Fruit fly (Drosophila melanogaster) whole organism, embryonic: ENCODE measurements around the gene Rdh.
A peak's percentile ranks its signal among the peaks of the same experiment; 100 is the strongest.

Source experiments
- Awh ChIP-seq: fragments of 200-800 bp; sonication (Bioruptor generic); IDR thresholded peaks from 2 replicates; pipeline ENCODE4, ENCODE4 v1.3.6; 2022; ENCODE audit warnings: missing biosample characterization, missing genetic modification characterization
- B-H2 ChIP-seq: fragments of 200-800 bp; sonication (Bioruptor generic); optimal IDR thresholded peaks from 2 replicates; lab custom pipeline; 2018; ENCODE audit warnings: missing biosample characterization, mild to moderate bottlenecking, missing genetic modification characterization
- CG12299 ChIP-seq: fragments of 200-800 bp; sonication (Bioruptor generic); optimal IDR thresholded peaks from 2 replicates; lab custom pipeline; 2018; ENCODE audit warnings: missing biosample characterization, mild to moderate bottlenecking, missing genetic modification characterization
- CG12769 ChIP-seq: fragments of 200-800 bp; sonication (Bioruptor generic); optimal IDR thresholded peaks from 2 replicates; lab custom pipeline; 2019; ENCODE audit warnings: missing biosample characterization, mild to moderate bottlenecking, missing genetic modification characterization, moderate library complexity
- CG13775 ChIP-seq: fragments of 200-800 bp; sonication (Bioruptor generic); optimal IDR thresholded peaks from 3 replicates; lab custom pipeline; 2017; ENCODE audit warnings: missing biosample characterization, mild to moderate bottlenecking, missing genetic modification characterization
- CG15479 ChIP-seq: fragments of 200-800 bp; sonication (Bioruptor generic); optimal IDR thresholded peaks from 3 replicates; lab custom pipeline; 2019; ENCODE audit warnings: missing biosample characterization, mild to moderate bottlenecking, missing genetic modification characterization, moderate library complexity
- CG17612 ChIP-seq: fragments of 200-800 bp; sonication (Bioruptor generic); IDR thresholded peaks from 2 replicates; pipeline ENCODE4 v1.3.6; 2022; ENCODE audit warnings: missing biosample characterization, missing genetic modification characterization
- CG18262 ChIP-seq: fragments of 200-800 bp; optimal IDR thresholded peaks from 3 replicates; lab custom pipeline; 2019; ENCODE audit warnings: missing biosample characterization, mild to moderate bottlenecking, missing genetic modification characterization, moderate library complexity
- CG3065 ChIP-seq: fragments of 200-800 bp; sonication (Bioruptor generic); optimal IDR thresholded peaks from 2 replicates; lab custom pipeline; 2016; ENCODE audit warnings: missing biosample characterization, missing genetic modification characterization
- CG31441 ChIP-seq: fragments of 200-800 bp; sonication (Bioruptor generic); IDR thresholded peaks from 2 replicates; pipeline ENCODE4 v1.3.6; 2022; ENCODE audit warnings: missing biosample characterization, missing genetic modification characterization
- CG3838 ChIP-seq: fragments of 200-800 bp; sonication (Bioruptor generic); optimal IDR thresholded peaks from 3 replicates; lab custom pipeline; 2016; ENCODE audit warnings: missing biosample characterization, missing genetic modification characterization
- CG43689 ChIP-seq: fragments of 200-800 bp; sonication (Bioruptor generic); IDR thresholded peaks from 2 replicates; pipeline ENCODE4 v1.3.6; 2022; ENCODE audit warnings: missing biosample characterization, missing genetic modification characterization
- CG4404 ChIP-seq: fragments of 200-800 bp; sonication (Bioruptor generic); IDR thresholded peaks from 2 replicates; pipeline ENCODE4 v1.3.6; 2022; ENCODE audit warnings: missing biosample characterization, missing genetic modification characterization
- CG6689 ChIP-seq: fragments of 200-800 bp; sonication (Bioruptor generic); IDR thresholded peaks from 2 replicates; pipeline ENCODE4 v1.3.6; 2022; ENCODE audit warnings: missing biosample characterization, missing genetic modification characterization
- D ChIP-seq, 2 experiments: fragments of 200-800 bp in 1 of 2; fragments of >200 bp in 1 of 2; sonication (Bioruptor generic) in 1 of 2; optimal IDR thresholded peaks; 2 replicates in 1 of 2; 3 replicates in 1 of 2; lab custom pipeline; 2017; ENCODE audit warnings: mild to moderate bottlenecking in 1 of 2, missing biosample characterization in 1 of 2, missing genetic modification characterization in 1 of 2, missing genetic modification reagents in 1 of 2
- Fer2 ChIP-seq: fragments of 200-800 bp; sonication (Bioruptor generic); optimal IDR thresholded peaks from 2 replicates; lab custom pipeline; 2018; ENCODE audit warnings: missing biosample characterization, mild to moderate bottlenecking, missing genetic modification characterization, moderate library complexity
- HmgZ ChIP-seq: fragments of 200-800 bp; sonication (Bioruptor generic); optimal IDR thresholded peaks from 2 replicates; lab custom pipeline; 2018; ENCODE audit warnings: missing biosample characterization, mild to moderate bottlenecking, missing genetic modification characterization
- Hr78 ChIP-seq, 2 experiments: fragments of 200-800 bp in 1 of 2; fragments of >200 bp in 1 of 2; sonication (Bioruptor generic) in 1 of 2; optimal IDR thresholded peaks; 2 replicates each; lab custom pipeline; 2017 to 2019; ENCODE audit warnings: missing biosample characterization in 2 of 2, missing genetic modification characterization in 2 of 2, mild to moderate bottlenecking in 1 of 2, moderate library complexity in 1 of 2
- Nf-YC ChIP-seq: fragments of 200-800 bp; optimal IDR thresholded peaks from 3 replicates; lab custom pipeline; 2019; ENCODE audit warnings: missing biosample characterization, mild to moderate bottlenecking, missing genetic modification characterization, moderate library complexity
- Sox100B ChIP-seq: fragments of 200-800 bp; sonication (Bioruptor generic); optimal IDR thresholded peaks from 3 replicates; lab custom pipeline; 2018; ENCODE audit warnings: missing biosample characterization, mild to moderate bottlenecking, missing genetic modification characterization
- Vsx1 ChIP-seq: fragments of 200-800 bp; sonication (Bioruptor generic); optimal IDR thresholded peaks from 2 replicates; lab custom pipeline; 2017; ENCODE audit warnings: missing biosample characterization, mild to moderate bottlenecking, missing genetic modification characterization, missing genetic modification reagents
- abd-A ChIP-seq: fragments of 200-800 bp; sonication (Bioruptor generic); optimal IDR thresholded peaks from 3 replicates; lab custom pipeline; 2019; ENCODE audit warnings: missing biosample characterization, mild to moderate bottlenecking, missing genetic modification characterization, moderate library complexity
- bbx ChIP-seq: fragments of 200-800 bp; sonication (Bioruptor generic); IDR thresholded peaks from 2 replicates; pipeline ENCODE4 v1.3.6; 2022; ENCODE audit warnings: missing biosample characterization, missing genetic modification characterization; ENCODE audit not compliant: partially characterized antibody
- cg ChIP-seq: fragments of 200-800 bp; sonication (Bioruptor generic); optimal IDR thresholded peaks from 3 replicates; lab custom pipeline; 2019; ENCODE audit warnings: missing biosample characterization, mild to moderate bottlenecking, missing genetic modification characterization, moderate library complexity
- ci ChIP-seq: fragments of 200-800 bp; sonication (Bioruptor generic); IDR thresholded peaks from 3 replicates; pipeline ENCODE4 v1.3.6; 2022; ENCODE audit warnings: missing biosample characterization, missing genetic modification characterization
- crol ChIP-seq: fragments of 200-800 bp; sonication (Bioruptor generic); IDR thresholded peaks from 2 replicates; pipeline ENCODE4 v1.3.6; 2022; ENCODE audit warnings: missing biosample characterization, missing genetic modification characterization
- dysf ChIP-seq: fragments of 200-800 bp; sonication (Bioruptor generic); IDR thresholded peaks from 3 replicates; pipeline ENCODE4 v1.3.6; 2022; ENCODE audit warnings: missing biosample characterization, missing genetic modification characterization
- fu2 ChIP-seq: fragments of 200-800 bp; sonication (Bioruptor generic); optimal IDR thresholded peaks from 2 replicates; lab custom pipeline; 2016; ENCODE audit warnings: missing biosample characterization, missing genetic modification characterization
- gce ChIP-seq: fragments of 200-800 bp; sonication (Bioruptor generic); IDR thresholded peaks from 3 replicates; pipeline ENCODE4 v1.3.6; 2022; ENCODE audit warnings: missing biosample characterization, missing genetic modification characterization
- gem ChIP-seq: fragments of 200-800 bp; sonication (Bioruptor generic); optimal IDR thresholded peaks from 2 replicates; lab custom pipeline; 2019; ENCODE audit warnings: missing biosample characterization, mild to moderate bottlenecking, missing genetic modification characterization, moderate library complexity
- grn ChIP-seq: fragments of 200-800 bp; sonication (Bioruptor generic); optimal IDR thresholded peaks from 3 replicates; lab custom pipeline; 2017; ENCODE audit warnings: missing biosample characterization, missing genetic modification characterization
- hkb ChIP-seq, 2 experiments: fragments of 200-800 bp in 1 of 2; fragments of >200 bp in 1 of 2; sonication (Bioruptor generic) in 1 of 2; IDR thresholded peaks in 1 of 2; optimal IDR thresholded peaks in 1 of 2; 2 replicates each; pipeline versions ENCODE4 v1.3.6 to Lab custom; 2017 to 2022; ENCODE audit warnings: missing biosample characterization in 1 of 2, missing genetic modification characterization in 1 of 2
- kni ChIP-seq: fragments of 200-800 bp; sonication (Bioruptor generic); optimal IDR thresholded peaks from 3 replicates; lab custom pipeline; 2017; ENCODE audit warnings: mild to moderate bottlenecking, missing biosample characterization, missing genetic modification reagents, missing genetic modification characterization
- oc ChIP-seq: fragments of 200-800 bp; sonication (Bioruptor generic); optimal IDR thresholded peaks from 2 replicates; lab custom pipeline; 2018; ENCODE audit warnings: missing biosample characterization, mild to moderate bottlenecking, missing genetic modification characterization, moderate library complexity
- otp ChIP-seq: fragments of 200-800 bp; sonication (Bioruptor generic); IDR thresholded peaks from 3 replicates; pipeline ENCODE4, ENCODE4 v1.3.6; 2022; ENCODE audit warnings: missing biosample characterization, missing genetic modification characterization
- peb ChIP-seq: fragments of 200-800 bp; sonication (Bioruptor generic); IDR thresholded peaks from 2 replicates; pipeline ENCODE4 v1.3.6; 2022; ENCODE audit warnings: missing biosample characterization, missing genetic modification characterization
- pros ChIP-seq: fragments of 200-800 bp; sonication (Bioruptor generic); optimal IDR thresholded peaks from 3 replicates; lab custom pipeline; 2019; ENCODE audit warnings: missing biosample characterization, mild to moderate bottlenecking, missing genetic modification characterization, moderate library complexity
- sd ChIP-seq: fragments of 200-800 bp; sonication (Bioruptor generic); optimal IDR thresholded peaks from 3 replicates; lab custom pipeline; 2018; ENCODE audit warnings: missing biosample characterization, mild to moderate bottlenecking, missing genetic modification characterization, moderate library complexity
- sens ChIP-seq: fragments of 200-800 bp; sonication (Bioruptor generic); peaks from one replicate; lab custom pipeline; 2016; ENCODE audit warnings: missing biosample characterization, missing genetic modification characterization
- sens-2 ChIP-seq: fragments of 200-800 bp; sonication (Bioruptor generic); IDR thresholded peaks from 2 replicates; pipeline ENCODE4 v1.3.6; 2022; ENCODE audit warnings: missing biosample characterization, missing genetic modification characterization
- sqz ChIP-seq: fragments of 200-800 bp; sonication (Bioruptor generic); optimal IDR thresholded peaks from 3 replicates; lab custom pipeline; 2018; ENCODE audit warnings: missing biosample characterization, mild to moderate bottlenecking, missing genetic modification characterization
- stc ChIP-seq: fragments of 200-800 bp; sonication (Bioruptor generic); IDR thresholded peaks from 2 replicates; pipeline ENCODE4 v1.3.6; 2022; ENCODE audit warnings: missing biosample characterization, missing genetic modification characterization
- tll ChIP-seq, 2 experiments: fragments of 200-800 bp in 1 of 2; fragments of >200 bp in 1 of 2; sonication (Bioruptor generic) in 1 of 2; optimal IDR thresholded peaks; 2 replicates each; lab custom pipeline; 2017 to 2019; ENCODE audit warnings: missing biosample characterization in 2 of 2, missing genetic modification characterization in 2 of 2, mild to moderate bottlenecking in 1 of 2, moderate library complexity in 1 of 2
- vvl ChIP-seq: fragments of 200-800 bp; sonication (Bioruptor generic); IDR thresholded peaks from 2 replicates; pipeline ENCODE4 v1.3.6; 2022; ENCODE audit warnings: missing biosample characterization, missing genetic modification characterization
- z ChIP-seq: fragments of 200-800 bp; sonication (Bioruptor generic); IDR thresholded peaks from 3 replicates; pipeline ENCODE4 v1.3.6; 2022; ENCODE audit warnings: missing biosample characterization, missing genetic modification characterization

The Rdh gene

dm6 chr3L:3845815-3846375 lies 20.6 kb downstream of the Rdh start, which contains the start of gene Awh (continued):
- TF ChIP-seq CG4404 (GFP tag; lab: Robert Waterston, UW) (no peak), B-H2 (no peak), CG17612 (GFP tag; lab: Robert Waterston, UW) (no peak), Fer2 (tag; lab: Kevin White, UChicago) (no peak), gce (GFP tag; lab: Robert Waterston, UW) (peak; percentile 31; the same call in 1 of the 3 replicates), Vsx1 (no peak), HmgZ (tag; lab: Kevin White, UChicago) (no peak), peb (GFP tag; lab: Robert Waterston, UW) (no peak), bbx (GFP tag; lab: Robert Waterston, UW) (peak; percentile 66; the same call in 1 of the 2 replicates), grn (GFP tag; lab: Kevin White, UChicago) (peak; percentile 54), Nf-YC (tag; lab: Kevin White, UChicago) (peak; percentile 98), CG12299 (tag; lab: Kevin White, UChicago) (no peak), hkb (optimal IDR thresholded peaks at IDR 0.05; lab: Kevin White, UChicago) (no peak), hkb (GFP tag; IDR thresholded peaks at IDR 0.05; lab: Robert Waterston, UW) (peak; percentile 54), otp (peak; percentile 39; the same call in 1 of the 3 replicates)
- TF ChIP-seq, all 482 proteins: peak for 60

DNA sequence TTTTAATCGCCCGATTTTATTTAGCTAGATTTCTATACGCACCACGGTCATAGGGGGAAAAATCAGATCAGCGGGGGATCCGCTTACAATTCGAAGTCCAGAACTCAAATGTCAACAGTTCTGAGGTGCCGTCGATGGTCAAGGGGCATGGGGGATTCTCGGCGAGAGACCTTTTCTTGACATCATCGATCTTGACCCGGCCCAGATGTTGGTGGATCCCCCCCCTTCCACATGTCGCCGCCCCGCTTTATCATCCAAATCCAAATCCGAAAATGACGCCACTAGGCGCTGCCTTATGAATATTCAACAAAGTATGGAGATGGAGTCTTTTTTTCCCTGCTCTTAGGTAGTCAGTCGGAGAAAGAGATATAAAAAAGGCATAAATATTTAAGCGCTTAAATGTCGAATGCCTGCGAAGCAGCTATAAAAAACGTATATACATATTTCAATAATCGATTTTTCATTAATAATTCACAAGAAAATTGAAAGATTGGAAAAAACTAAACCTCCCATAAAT lies 22.6 kb downstream of the Rdh start:
- TF ChIP-seq kni (GFP tag; lab: Kevin White, UChicago) (peak; percentile 62), sqz (GFP tag; lab: Kevin White, UChicago) (peak; percentile 43), ci (GFP tag; lab: Robert Waterston, UW) (0 out of 3 replicates have a peak, but pooled peaks have one; percentile 19), Hr78 (GFP tag; optimal IDR thresholded peaks at IDR 0.05; lab: Kevin White, UChicago) (peak in 1 of 2 experiments; percentile 50), vvl (GFP tag; lab: Robert Waterston, UW) (peak; percentile 91), CG18262 (tag; lab: Kevin White, UChicago) (no peak), stc (GFP tag; lab: Robert Waterston, UW) (no peak), z (GFP tag; lab: Robert Waterston, UW) (0 out of 3 replicates have a peak, but pooled peaks have one; percentile 52), oc (tag; lab: Kevin White, UChicago) (peak; percentile 42), Awh (GFP tag; lab: Robert Waterston, UW) (peak; percentile 46; the same call in 1 of the 2 replicates), abd-A (peak; percentile 66), sd (tag; lab: Kevin White, UChicago) (peak; percentile 23), crol (GFP tag; lab: Robert Waterston, UW) (peak; percentile 43; the same call in 1 of the 2 replicates), CG6689 (GFP tag; lab: Robert Waterston, UW) (no peak), sens (GFP tag; lab: Kevin White, UChicago) (peak; percentile 0), CG12769 (tag; lab: Kevin White, UChicago) (peak; percentile 25), sens-2 (GFP tag; lab: Robert Waterston, UW) (no peak), CG31441 (GFP tag; lab: Robert Waterston, UW) (no peak), gem (tag; lab: Kevin White, UChicago) (no peak)

DNA sequence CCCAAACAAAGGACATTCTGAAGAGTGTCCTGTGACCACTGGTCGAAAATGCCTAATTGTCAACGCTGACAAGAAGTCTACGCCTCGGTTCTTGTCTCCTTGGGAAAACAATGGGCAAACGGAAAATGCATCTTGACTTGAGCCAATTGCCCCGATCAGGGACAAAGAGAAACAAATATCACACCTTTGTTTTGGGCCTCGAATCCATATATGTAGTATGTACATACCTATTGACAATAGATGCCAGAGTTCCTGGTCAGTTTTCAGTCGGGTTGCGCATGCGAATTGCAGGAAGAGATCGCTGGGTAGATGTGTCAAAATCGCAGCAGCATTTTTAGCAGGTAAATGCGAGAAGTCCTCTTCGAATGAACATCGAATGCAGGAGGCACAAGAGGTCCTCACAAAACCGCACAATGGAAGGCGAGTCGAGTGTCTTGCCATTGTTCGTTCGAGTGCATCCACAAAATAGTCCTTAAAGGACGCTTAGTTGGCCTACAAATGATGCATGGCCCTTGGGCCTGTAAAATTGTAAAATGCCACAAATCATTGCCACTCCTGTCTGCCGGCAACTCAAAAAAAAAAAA lies 23.5 kb downstream of the Rdh start:
- no peak for TF ChIP-seq CG3065 (GFP tag; lab: Kevin White, UChicago)
- no peak for TF ChIP-seq CG13775 (GFP tag; lab: Kevin White, UChicago)
- TF ChIP-seq CG3838 (GFP tag; lab: Kevin White, UChicago), result no peak
- no peak for TF ChIP-seq CG12769 (tag; lab: Kevin White, UChicago)
- TF ChIP-seq CG43689, result no peak
- TF ChIP-seq pros (GFP tag; lab: Kevin White, UChicago), result peak; percentile 40
- peak in 1 of 2 experiments; percentile 93 for TF ChIP-seq tll (GFP tag; optimal IDR thresholded peaks at IDR 0.05; lab: Kevin White, UChicago)
- no peak for TF ChIP-seq cg (GFP tag; lab: Kevin White, UChicago)
- TF ChIP-seq D (optimal IDR thresholded peaks at IDR 0.05; lab: Kevin White, UChicago), result peak; percentile 97
- TF ChIP-seq D (GFP tag; optimal IDR thresholded peaks at IDR 0.05; lab: Kevin White, UChicago), result no peak
- TF ChIP-seq CG15479, result peak; percentile 8
- TF ChIP-seq Sox100B (GFP tag; lab: Kevin White, UChicago), result no peak
- TF ChIP-seq dysf (GFP tag; lab: Robert Waterston, UW), result no peak
- TF ChIP-seq fu2, result no peak
